Fruit fly (Drosophila melanogaster): ENCODE results near the gene Roc1a.

Roc1a gene

DNA sequence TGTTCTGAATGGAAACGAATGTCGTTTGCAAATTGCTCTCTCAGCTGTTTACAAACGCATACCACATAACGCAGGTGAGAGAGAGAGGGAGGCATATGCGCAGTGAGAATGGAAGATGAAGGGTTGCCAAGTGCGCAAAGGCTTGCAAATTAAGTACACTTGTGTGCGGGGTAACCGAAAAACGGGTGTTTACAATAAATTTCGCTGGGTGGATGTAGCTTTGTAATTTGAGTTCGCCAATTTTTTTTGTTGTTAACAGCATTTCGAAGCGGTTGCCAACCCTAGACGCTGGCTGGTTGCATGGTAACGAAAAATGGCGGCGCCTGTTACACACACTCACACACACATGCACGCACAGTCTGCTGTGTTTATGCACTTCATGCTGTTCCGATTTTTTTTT, 7.8 kb downstream of the Roc1a start (continued):
- peak; percentile 95 for TF ChIP-seq CG3847 (GFP tag; IDR thresholded peaks at IDR 0.05)
- no peak for TF ChIP-seq yki (optimal IDR thresholded peaks at IDR 0.05)
- no peak for TF ChIP-seq sna (GFP tag; IDR thresholded peaks at IDR 0.05; ENCODE audit: partially characterized antibody)
- TF ChIP-seq TFAM (GFP tag; optimal IDR thresholded peaks at IDR 0.05) = peak; percentile 80
- TF ChIP-seq NfI (GFP tag; optimal IDR thresholded peaks at IDR 0.05) = peak; percentile 96
- peak; percentile 93 for TF ChIP-seq CG31441 (GFP tag; IDR thresholded peaks at IDR 0.05)
- TF ChIP-seq tgo (GFP tag; IDR thresholded peaks at IDR 0.05) = peak; percentile 95
- peak; percentile 79 for TF ChIP-seq luna (GFP tag; optimal IDR thresholded peaks at IDR 0.05)
- peak; percentile 98 for TF ChIP-seq CG32532 (GFP tag; IDR thresholded peaks at IDR 0.05)
- peak; percentile 94 for TF ChIP-seq mam (GFP tag; optimal IDR thresholded peaks at IDR 0.05)
- TF ChIP-seq CG8924 (tag; optimal IDR thresholded peaks at IDR 0.05) = peak; percentile 91
- TF ChIP-seq jumu (GFP tag; optimal IDR thresholded peaks at IDR 0.05) = peak; percentile 93
- peak; percentile 97 for TF ChIP-seq ranshi (GFP tag; IDR thresholded peaks at IDR 0.05)
- TF ChIP-seq CG3065 (GFP tag; optimal IDR thresholded peaks at IDR 0.05) = peak; percentile 87
- peak; percentile 94 for TF ChIP-seq CG1529 (GFP tag; optimal IDR thresholded peaks at IDR 0.05)
- peak; percentile 83 for TF ChIP-seq CG8765 (GFP tag; IDR thresholded peaks at IDR 0.05)
- TF ChIP-seq tna (GFP tag; IDR thresholded peaks at IDR 0.05; ENCODE audit: partially characterized antibody) = 0 out of 2 replicates have a peak, but pooled peaks have one; percentile 17
- peak; percentile 97 for TF ChIP-seq row (GFP tag; IDR thresholded peaks at IDR 0.05)
- TF ChIP-seq Tbp (GFP tag; optimal IDR thresholded peaks at IDR 0.05) = no peak
- TF ChIP-seq CG10462 (GFP tag; optimal IDR thresholded peaks at IDR 0.05) = peak; percentile 89
- peak; percentile 85 for TF ChIP-seq CG43689 (GFP tag; IDR thresholded peaks at IDR 0.05)
- TF ChIP-seq MESR4 (GFP tag; optimal IDR thresholded peaks at IDR 0.05) = peak; percentile 55
- TF ChIP-seq sqz (GFP tag; optimal IDR thresholded peaks at IDR 0.05) = peak; percentile 94
- TF ChIP-seq CG7372 (GFP tag; IDR thresholded peaks at IDR 0.05) = peak; percentile 97
- TF ChIP-seq pfk (GFP tag; optimal IDR thresholded peaks at IDR 0.05) = peak; percentile 69
- no peak for TF ChIP-seq Jarid2 (GFP tag; optimal IDR thresholded peaks at IDR 0.05)
- TF ChIP-seq dm (GFP tag; optimal IDR thresholded peaks at IDR 0.05) = peak; percentile 85
- peak; percentile 90 for TF ChIP-seq CG18262 (tag; optimal IDR thresholded peaks at IDR 0.05)
- peak; percentile 87 for TF ChIP-seq CG31365 (tag; optimal IDR thresholded peaks at IDR 0.05)
- peak; percentile 91 for TF ChIP-seq Bteb2 (GFP tag; optimal IDR thresholded peaks at IDR 0.05)
- peak; percentile 87 for TF ChIP-seq CG13123 (GFP tag; optimal IDR thresholded peaks at IDR 0.05)
- TF ChIP-seq CG11723 (GFP tag; optimal IDR thresholded peaks at IDR 0.05) = peak; percentile 96
- peak; percentile 95 for TF ChIP-seq B-H1 (GFP tag; IDR thresholded peaks at IDR 0.05)
- peak; percentile 88 for TF ChIP-seq gro (GFP tag; optimal IDR thresholded peaks at IDR 0.05)
- TF ChIP-seq stc (GFP tag; IDR thresholded peaks at IDR 0.05) = peak; percentile 95
- TF ChIP-seq CG10431 (GFP tag; optimal IDR thresholded peaks at IDR 0.05) = peak; percentile 92
- TF ChIP-seq CG4360 (GFP tag; IDR thresholded peaks at IDR 0.05) = peak; percentile 83
- peak; percentile 87 for TF ChIP-seq CG1602 (GFP tag; optimal IDR thresholded peaks at IDR 0.05)
- peak; percentile 97 for TF ChIP-seq CG5953 (GFP tag; IDR thresholded peaks at IDR 0.05)
- TF ChIP-seq gsb (GFP tag; IDR thresholded peaks at IDR 0.05) = peak; percentile 91
- peak; percentile 60 for TF ChIP-seq sima (GFP tag; optimal IDR thresholded peaks at IDR 0.05)
- TF ChIP-seq esg (GFP tag; conservative IDR thresholded peaks at IDR 0.05) = peak; percentile 92
- TF ChIP-seq Sry-β (GFP tag; optimal IDR thresholded peaks at IDR 0.05) = no peak
- peak; percentile 81 for TF ChIP-seq Poxn (GFP tag; IDR thresholded peaks at IDR 0.05)
- TF ChIP-seq ac (GFP tag; optimal IDR thresholded peaks at IDR 0.05) = peak; percentile 77
- peak; percentile 94 for TF ChIP-seq az2 (GFP tag; optimal IDR thresholded peaks at IDR 0.05)
- peak; percentile 93 for TF ChIP-seq CG11398 (GFP tag; optimal IDR thresholded peaks at IDR 0.05)
- TF ChIP-seq CG17802 (tag; optimal IDR thresholded peaks at IDR 0.05) = peak; percentile 80
- peak; percentile 92 for TF ChIP-seq CG12299 (tag; optimal IDR thresholded peaks at IDR 0.05)
- peak; percentile 99 for TF ChIP-seq sens (GFP tag)
- TF ChIP-seq tll (GFP tag; optimal IDR thresholded peaks at IDR 0.05) = no peak
- peak; percentile 92 for TF ChIP-seq scrt (GFP tag; optimal IDR thresholded peaks at IDR 0.05)
- peak; percentile 96 for TF ChIP-seq Ptx1 (GFP tag; IDR thresholded peaks at IDR 0.05)
